Worm (Caenorhabditis elegans): ENCODE measurements around the gene Y54F10BM.9.

Gene Y54F10BM.9

DNA sequence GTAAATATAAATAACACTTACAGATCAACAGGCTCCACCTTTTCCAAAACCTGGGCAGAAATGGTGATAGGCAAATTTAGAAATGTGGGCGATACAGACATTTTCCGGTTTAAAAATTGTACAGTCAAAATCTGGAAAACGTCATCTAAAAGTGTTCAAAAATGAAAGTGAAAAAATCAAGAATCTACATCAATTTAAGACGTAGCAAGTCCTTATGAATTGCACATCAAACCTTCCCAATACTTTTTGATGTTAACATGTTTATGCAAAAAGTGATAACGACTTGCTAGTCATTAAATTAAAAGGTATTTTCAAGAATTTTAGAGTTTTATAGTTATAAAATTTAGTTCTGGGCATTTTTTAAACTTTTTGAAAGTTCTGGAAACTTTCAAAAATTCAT, 53.4 kb downstream of the Y54F10BM.9 start, which contains the start of gene fbxa-7:
Gene fbxa-7 (minus strand): TSS at position 101 of the 400 bp plus-strand sequence.
- TF ChIP-seq mbf-1 (tag; optimal IDR thresholded peaks at IDR 0.05): no peak
- no peak for TF ChIP-seq egl-27 (tag; optimal IDR thresholded peaks at IDR 0.05)
- no peak for TF ChIP-seq ceh-16 (tag; optimal IDR thresholded peaks at IDR 0.05)
- no peak for TF ChIP-seq ztf-11 (tag; optimal IDR thresholded peaks at IDR 0.05)
- TF ChIP-seq nhr-25 (tag; optimal IDR thresholded peaks at IDR 0.05): no peak
- TF ChIP-seq blmp-1 (tag; optimal IDR thresholded peaks at IDR 0.05; ENCODE audit: insufficient read depth): no peak
- no peak for TF ChIP-seq lin-13 (GFP tag; optimal IDR thresholded peaks at IDR 0.05)
- TF ChIP-seq nhr-77 (tag; optimal IDR thresholded peaks at IDR 0.05): no peak
- TF ChIP-seq elt-3 (tag; optimal IDR thresholded peaks at IDR 0.05): no peak
- TF ChIP-seq F13H6.1 (tag; optimal IDR thresholded peaks at IDR 0.05): no peak
- no peak for TF ChIP-seq ZK546.5 (tag; optimal IDR thresholded peaks at IDR 0.05)
- TF ChIP-seq ama-1 (optimal IDR thresholded peaks at IDR 0.05): no peak
- TF ChIP-seq mab-5 (tag; optimal IDR thresholded peaks at IDR 0.05): no peak
- no peak for TF ChIP-seq nhr-21 (tag; optimal IDR thresholded peaks at IDR 0.05)
- TF ChIP-seq crh-2 (tag; optimal IDR thresholded peaks at IDR 0.05): no peak
- TF ChIP-seq ztf-1 (GFP tag; conservative IDR thresholded peaks at IDR 0.05): no peak

DNA sequence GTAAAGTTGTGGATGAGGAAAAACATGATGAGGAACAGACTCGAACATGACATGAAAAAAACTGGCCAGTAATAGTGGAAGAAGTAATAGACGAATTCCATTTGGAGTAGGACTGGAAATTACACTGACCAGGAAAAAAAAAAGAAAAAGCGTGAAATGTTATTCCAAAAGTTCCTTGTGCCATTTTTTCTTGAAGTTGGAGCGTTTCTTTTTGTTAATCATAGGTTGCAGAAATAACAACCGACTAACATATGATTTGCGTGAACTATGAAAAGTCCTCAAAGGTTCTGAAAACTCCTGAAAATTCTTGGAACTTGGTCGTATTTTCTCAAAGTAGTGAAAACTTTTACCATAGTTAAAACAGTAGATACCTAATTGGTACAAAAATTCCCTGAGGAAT, 59.0 kb downstream of the Y54F10BM.9 start, which contains the start of gene srd-67:
Gene srd-67 (minus strand): TSS at position 101 of the 400 bp plus-strand sequence.
- TF ChIP-seq nhr-10 (tag; optimal IDR thresholded peaks at IDR 0.05): no peak
- no peak for TF ChIP-seq unc-39 (tag; optimal IDR thresholded peaks at IDR 0.05)
- TF ChIP-seq nhr-25 (tag; optimal IDR thresholded peaks at IDR 0.05): no peak
- no peak for TF ChIP-seq ceh-16 (tag; optimal IDR thresholded peaks at IDR 0.05)
- no peak for TF ChIP-seq C34F6.9 (tag; optimal IDR thresholded peaks at IDR 0.05)
- no peak for TF ChIP-seq elt-1 (tag; optimal IDR thresholded peaks at IDR 0.05)
- no peak for TF ChIP-seq blmp-1 (tag; optimal IDR thresholded peaks at IDR 0.05; ENCODE audit: insufficient read depth)
- no peak for TF ChIP-seq fos-1 (tag; optimal IDR thresholded peaks at IDR 0.05)
- no peak for TF ChIP-seq dmd-4 (tag; optimal IDR thresholded peaks at IDR 0.05)
- no peak for TF ChIP-seq ZK546.5 (tag; optimal IDR thresholded peaks at IDR 0.05)
- TF ChIP-seq nhr-129 (tag; optimal IDR thresholded peaks at IDR 0.05): no peak
- no peak for TF ChIP-seq elt-3 (tag; optimal IDR thresholded peaks at IDR 0.05)
- TF ChIP-seq mab-5 (tag; optimal IDR thresholded peaks at IDR 0.05): no peak
